Worm (Caenorhabditis elegans): ENCODE data around the gene F35F11.2.

- TF ChIP-seq lin-13 (tag; optimal IDR thresholded peaks at IDR 0.05) (no peak), ztf-11 (tag; optimal IDR thresholded peaks at IDR 0.05) (no peak), sptf-1 (tag; optimal IDR thresholded peaks at IDR 0.05) (no peak), nhr-76 (tag; optimal IDR thresholded peaks at IDR 0.05) (no peak), M03D4.4 (tag; optimal IDR thresholded peaks at IDR 0.05) (no peak), nhr-12 (tag; optimal IDR thresholded peaks at IDR 0.05) (no peak), nhr-2 (tag; optimal IDR thresholded peaks at IDR 0.05) (no peak), snpc-4 (tag; optimal IDR thresholded peaks at IDR 0.05) (no peak), mab-5 (tag; optimal IDR thresholded peaks at IDR 0.05) (no peak), unc-62 (GFP tag; optimal IDR thresholded peaks at IDR 0.05) (no peak), ces-1 (GFP tag; optimal IDR thresholded peaks at IDR 0.05) (no peak), nhr-237 (tag; optimal IDR thresholded peaks at IDR 0.05) (no peak), unc-120 (tag; optimal IDR thresholded peaks at IDR 0.05; ENCODE audit: poor library complexity, severe bottlenecking) (no peak)
Measured at ce11 chrIV:4072027-4072426, 31.9 kb downstream of the F35F11.2 start, which contains the start of gene pqn-75.

Data from whole organism, mixed stage, embryonic.